Fruit fly (Drosophila melanogaster) whole organism, embryonic: ENCODE measurements around the gene Sptr.

Experiments used
- BEAF-32 ChIP-seq: fragments of 200-800 bp; sonication (Bioruptor generic); optimal IDR thresholded peaks from 3 replicates; lab custom pipeline; 2017; ENCODE audit warnings: missing biosample characterization, missing genetic modification characterization, mild to moderate bottlenecking, moderate library complexity, missing genetic modification reagents
- CG10147 ChIP-seq: fragments of 200-800 bp; sonication (Bioruptor generic); optimal IDR thresholded peaks from 2 replicates; lab custom pipeline; 2019; ENCODE audit warnings: missing biosample characterization, mild to moderate bottlenecking, missing genetic modification characterization, moderate library complexity
- CG10267 ChIP-seq: fragments of 200-800 bp; sonication (Bioruptor generic); optimal IDR thresholded peaks from 2 replicates; lab custom pipeline; 2018; ENCODE audit warnings: missing biosample characterization, mild to moderate bottlenecking, missing genetic modification characterization, moderate library complexity
- CG10274 ChIP-seq: fragments of 200-800 bp; sonication (Bioruptor generic); optimal IDR thresholded peaks from 3 replicates; lab custom pipeline; 2017; ENCODE audit warnings: missing biosample characterization, mild to moderate bottlenecking, missing genetic modification characterization
- CG11560 ChIP-seq: fragments of 200-800 bp; sonication (Bioruptor generic); IDR thresholded peaks from 3 replicates; pipeline ENCODE4 v1.3.6; 2022; ENCODE audit warnings: missing biosample characterization, missing genetic modification characterization
- CG12659 ChIP-seq: fragments of 200-800 bp; sonication (Bioruptor generic); optimal IDR thresholded peaks from 3 replicates; lab custom pipeline; 2017; ENCODE audit warnings: mild to moderate bottlenecking, missing biosample characterization, missing genetic modification reagents, missing genetic modification characterization
- CG13287 ChIP-seq: fragments of 200-800 bp; sonication (Bioruptor generic); IDR thresholded peaks from 2 replicates; pipeline ENCODE4 v1.3.6; 2022; ENCODE audit warnings: missing biosample characterization, missing genetic modification characterization; ENCODE audit not compliant: partially characterized antibody
- CG14710 ChIP-seq: fragments of 200-800 bp; sonication (Bioruptor generic); optimal IDR thresholded peaks from 3 replicates; lab custom pipeline; 2019; ENCODE audit warnings: missing biosample characterization, mild to moderate bottlenecking, missing genetic modification characterization, moderate library complexity
- CG14965 ChIP-seq: fragments of 200-800 bp; sonication (Bioruptor generic); optimal IDR thresholded peaks from 2 replicates; lab custom pipeline; 2016; ENCODE audit warnings: missing biosample characterization, missing genetic modification characterization, borderline replicate concordance
- CG15514 ChIP-seq: fragments of 200-800 bp; sonication (Bioruptor generic); optimal IDR thresholded peaks from 3 replicates; lab custom pipeline; 2017; ENCODE audit warnings: missing biosample characterization, missing genetic modification characterization, mild to moderate bottlenecking, moderate library complexity, missing genetic modification reagents
- CG17328 ChIP-seq: fragments of 200-800 bp; sonication (Bioruptor generic); IDR thresholded peaks from 2 replicates; pipeline ENCODE4 v1.3.6; 2022; ENCODE audit warnings: missing biosample characterization, missing genetic modification characterization
- CG17829 ChIP-seq: fragments of 200-800 bp; optimal IDR thresholded peaks from 2 replicates; lab custom pipeline; 2019; ENCODE audit warnings: missing biosample characterization, mild to moderate bottlenecking, missing genetic modification characterization, moderate library complexity
- CG18619 ChIP-seq: fragments of 200-800 bp; sonication (Bioruptor generic); optimal IDR thresholded peaks from 3 replicates; lab custom pipeline; 2017; ENCODE audit warnings: missing biosample characterization, mild to moderate bottlenecking, missing genetic modification characterization
- CG2116 ChIP-seq: fragments of 200-800 bp; sonication (Bioruptor generic); optimal IDR thresholded peaks from 3 replicates; lab custom pipeline; 2018; ENCODE audit warnings: missing biosample characterization, mild to moderate bottlenecking, missing genetic modification characterization
- CG2129 ChIP-seq: fragments of 200-800 bp; sonication (Bioruptor generic); IDR thresholded peaks from 2 replicates; pipeline ENCODE4 v1.3.6; 2022; ENCODE audit warnings: missing biosample characterization, missing genetic modification characterization; ENCODE audit not compliant: partially characterized antibody
- CG31365 ChIP-seq: fragments of 200-800 bp; sonication (Bioruptor generic); optimal IDR thresholded peaks from 2 replicates; lab custom pipeline; 2018; ENCODE audit warnings: missing biosample characterization, mild to moderate bottlenecking, missing genetic modification characterization
- CG31441 ChIP-seq: fragments of 200-800 bp; sonication (Bioruptor generic); IDR thresholded peaks from 2 replicates; pipeline ENCODE4 v1.3.6; 2022; ENCODE audit warnings: missing biosample characterization, missing genetic modification characterization
- CG34376 ChIP-seq: fragments of 200-800 bp; sonication (Bioruptor generic); optimal IDR thresholded peaks from 2 replicates; lab custom pipeline; 2018; ENCODE audit warnings: missing biosample characterization, mild to moderate bottlenecking, missing genetic modification characterization
- CG3995 ChIP-seq: fragments of 200-800 bp; sonication (Bioruptor generic); optimal IDR thresholded peaks from 3 replicates; lab custom pipeline; 2016; ENCODE audit warnings: missing biosample characterization, missing genetic modification characterization
- CG9797 ChIP-seq: fragments of 200-800 bp; sonication (Bioruptor generic); optimal IDR thresholded peaks from 3 replicates; lab custom pipeline; 2018; ENCODE audit warnings: missing biosample characterization, mild to moderate bottlenecking, missing genetic modification characterization
- D ChIP-seq, 2 experiments: fragments of 200-800 bp in 1 of 2; fragments of >200 bp in 1 of 2; sonication (Bioruptor generic) in 1 of 2; optimal IDR thresholded peaks; 2 replicates in 1 of 2; 3 replicates in 1 of 2; lab custom pipeline; 2017; ENCODE audit warnings: mild to moderate bottlenecking in 1 of 2, missing biosample characterization in 1 of 2, missing genetic modification characterization in 1 of 2, missing genetic modification reagents in 1 of 2
- Dll ChIP-seq: fragments of 200-800 bp; sonication (Bioruptor generic); IDR thresholded peaks from 4 replicates; pipeline ENCODE4 v1.3.6; 2022; ENCODE audit warnings: missing biosample characterization, missing genetic modification characterization; ENCODE audit not compliant: partially characterized antibody
- Dp ChIP-seq: fragments of 200-800 bp; sonication (Bioruptor generic); optimal IDR thresholded peaks from 2 replicates; lab custom pipeline; 2018; ENCODE audit warnings: missing biosample characterization, mild to moderate bottlenecking, missing genetic modification characterization, moderate library complexity
- Dref ChIP-seq: fragments of 200-800 bp; sonication (Bioruptor generic); IDR thresholded peaks from 2 replicates; pipeline ENCODE4 v1.3.6; 2022; ENCODE audit warnings: missing biosample characterization, missing genetic modification characterization
- E2f2 ChIP-seq: fragments of 200-800 bp; sonication (Bioruptor generic); IDR thresholded peaks from 2 replicates; pipeline ENCODE4 v1.3.6; 2022; ENCODE audit warnings: missing biosample characterization, missing genetic modification characterization
- MBD-R2 ChIP-seq: fragments of 200-800 bp; sonication (Bioruptor generic); IDR thresholded peaks from 2 replicates; pipeline ENCODE4 v1.3.6; 2022; ENCODE audit warnings: missing biosample characterization, missing genetic modification characterization
- Optix ChIP-seq: fragments of 200-800 bp; sonication (Bioruptor generic); IDR thresholded peaks from 3 replicates; pipeline ENCODE4 v1.3.6; 2022; ENCODE audit warnings: missing biosample characterization, missing genetic modification characterization
- Pdp1 ChIP-seq, 2 experiments: fragments of 200-800 bp; sonication (Bioruptor generic); optimal IDR thresholded peaks; 3 replicates each; lab custom pipeline; 2016; ENCODE audit warnings: missing biosample characterization in 2 of 2, missing genetic modification characterization in 2 of 2, mild to moderate bottlenecking in 1 of 2, moderate library complexity in 1 of 2
- Sry-δ ChIP-seq: fragments of 200-800 bp; sonication (Bioruptor generic); optimal IDR thresholded peaks from 2 replicates; lab custom pipeline; 2016; ENCODE audit warnings: missing biosample characterization, missing genetic modification characterization
- ase ChIP-seq: fragments of 200-800 bp; sonication (Bioruptor generic); IDR thresholded peaks from 3 replicates; pipeline ENCODE4 v1.3.6; 2022; ENCODE audit warnings: missing biosample characterization, missing genetic modification characterization
- disco-r ChIP-seq: fragments of 200-800 bp; sonication (Bioruptor generic); optimal IDR thresholded peaks from 2 replicates; lab custom pipeline; 2016; ENCODE audit warnings: missing biosample characterization, missing genetic modification characterization
- dpn ChIP-seq, 2 experiments: fragments of 200-800 bp; sonication (Bioruptor generic); optimal IDR thresholded peaks; 3 replicates each; lab custom pipeline; 2016; ENCODE audit warnings: missing biosample characterization in 2 of 2, missing genetic modification characterization in 2 of 2
- exex ChIP-seq: fragments of 200-800 bp; sonication (Bioruptor generic); optimal IDR thresholded peaks from 4 replicates; lab custom pipeline; 2018; ENCODE audit warnings: missing biosample characterization, mild to moderate bottlenecking, missing genetic modification characterization, moderate library complexity
- gem ChIP-seq: fragments of 200-800 bp; sonication (Bioruptor generic); optimal IDR thresholded peaks from 2 replicates; lab custom pipeline; 2019; ENCODE audit warnings: missing biosample characterization, mild to moderate bottlenecking, missing genetic modification characterization, moderate library complexity
- gfzf ChIP-seq: fragments of 200-800 bp; sonication (Bioruptor generic); optimal IDR thresholded peaks from 2 replicates; lab custom pipeline; 2016; ENCODE audit warnings: missing biosample characterization, mild to moderate bottlenecking, missing genetic modification characterization, moderate library complexity
- grn ChIP-seq: fragments of 200-800 bp; sonication (Bioruptor generic); optimal IDR thresholded peaks from 3 replicates; lab custom pipeline; 2017; ENCODE audit warnings: missing biosample characterization, missing genetic modification characterization
- kni ChIP-seq: fragments of 200-800 bp; sonication (Bioruptor generic); optimal IDR thresholded peaks from 3 replicates; lab custom pipeline; 2017; ENCODE audit warnings: mild to moderate bottlenecking, missing biosample characterization, missing genetic modification reagents, missing genetic modification characterization
- lab ChIP-seq: fragments of 200-800 bp; sonication (Bioruptor generic); optimal IDR thresholded peaks from 3 replicates; lab custom pipeline; 2017; ENCODE audit warnings: missing biosample characterization, missing genetic modification characterization, mild to moderate bottlenecking, moderate library complexity, missing genetic modification reagents
- org-1 ChIP-seq: fragments of 200-800 bp; sonication (Bioruptor generic); optimal IDR thresholded peaks from 2 replicates; lab custom pipeline; 2017; ENCODE audit warnings: missing biosample characterization, missing genetic modification characterization
- phol ChIP-seq: fragments of 200-800 bp; sonication (Bioruptor generic); optimal IDR thresholded peaks from 3 replicates; lab custom pipeline; 2018; ENCODE audit warnings: missing biosample characterization, mild to moderate bottlenecking, missing genetic modification characterization, moderate library complexity
- pum ChIP-seq: fragments of 200-800 bp; sonication (Bioruptor generic); optimal IDR thresholded peaks from 2 replicates; lab custom pipeline; 2016; ENCODE audit warnings: missing biosample characterization, missing genetic modification characterization
- pzg ChIP-seq: fragments of 200-800 bp; sonication (Bioruptor generic); optimal IDR thresholded peaks from 3 replicates; lab custom pipeline; 2018; ENCODE audit warnings: missing biosample characterization, mild to moderate bottlenecking, missing genetic modification characterization, moderate library complexity
- so ChIP-seq: fragments of 200-800 bp; sonication (Bioruptor generic); IDR thresholded peaks from 3 replicates; pipeline ENCODE4 v1.3.6; 2022; ENCODE audit warnings: missing biosample characterization, missing genetic modification characterization
- sqz ChIP-seq: fragments of 200-800 bp; sonication (Bioruptor generic); optimal IDR thresholded peaks from 3 replicates; lab custom pipeline; 2018; ENCODE audit warnings: missing biosample characterization, mild to moderate bottlenecking, missing genetic modification characterization
- stwl ChIP-seq: fragments of 200-800 bp; sonication (Bioruptor generic); optimal IDR thresholded peaks from 3 replicates; lab custom pipeline; 2018; ENCODE audit warnings: missing biosample characterization, mild to moderate bottlenecking, missing genetic modification characterization, moderate library complexity
- trem ChIP-seq: fragments of 200-800 bp; optimal IDR thresholded peaks from 3 replicates; lab custom pipeline; 2019; ENCODE audit warnings: missing biosample characterization, mild to moderate bottlenecking, missing genetic modification characterization, moderate library complexity
- unc-4 ChIP-seq: fragments of 200-800 bp; sonication (Bioruptor generic); IDR thresholded peaks from 2 replicates; pipeline ENCODE4 v1.3.6; 2022; ENCODE audit warnings: missing biosample characterization, missing genetic modification characterization; ENCODE audit not compliant: partially characterized antibody
- vfl ChIP-seq: fragments of 200-800 bp; sonication (Bioruptor generic); optimal IDR thresholded peaks from 2 replicates; lab custom pipeline; 2016; ENCODE audit warnings: missing biosample characterization, missing genetic modification characterization
- z ChIP-seq: fragments of 200-800 bp; sonication (Bioruptor generic); IDR thresholded peaks from 3 replicates; pipeline ENCODE4 v1.3.6; 2022; ENCODE audit warnings: missing biosample characterization, missing genetic modification characterization

Gene Sptr

DNA sequence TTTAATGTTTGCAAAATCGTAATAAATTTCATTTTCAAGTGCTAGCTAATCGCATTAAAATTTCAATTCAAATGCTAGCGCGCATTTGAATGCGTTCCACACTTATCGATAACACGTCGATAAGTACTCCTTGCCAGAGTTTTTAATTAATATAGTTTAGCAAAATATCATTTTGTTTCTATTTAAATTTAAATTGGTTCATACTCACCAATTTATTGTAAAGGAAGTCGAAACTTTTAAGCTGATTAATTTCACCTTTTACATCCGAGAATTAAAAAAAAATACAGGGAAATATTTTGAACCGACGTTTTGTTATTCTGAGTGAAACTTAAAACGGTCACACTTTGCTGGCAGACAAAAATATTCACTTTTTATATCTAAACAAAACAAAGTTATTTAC lies 3.1 kb downstream of the Sptr start, which contains the start of gene Es2:
TSS of gene Es2 (plus strand) at position 333 of the 400 bp plus-strand sequence.
- TF ChIP-seq CG2116 (GFP tag; lab: Kevin White, UChicago) (peak; percentile 39), CG2129 (GFP tag; lab: Robert Waterston, UW) (no peak), so (GFP tag; lab: Robert Waterston, UW) (0 out of 3 replicates have a peak, but pooled peaks have one; percentile 20), unc-4 (GFP tag; lab: Robert Waterston, UW) (0 out of 2 replicates have a peak, but pooled peaks have one; percentile 26), BEAF-32 (GFP tag; lab: Kevin White, UChicago) (peak; percentile 23), sqz (GFP tag; lab: Kevin White, UChicago) (peak; percentile 39), CG10147 (GFP tag; lab: Kevin White, UChicago) (peak; percentile 31), CG14710 (tag; lab: Kevin White, UChicago) (peak; percentile 67), MBD-R2 (GFP tag; lab: Robert Waterston, UW) (peak; percentile 36; the same call in 1 of the 2 replicates), kni (no peak), Sry-δ (GFP tag; lab: Kevin White, UChicago) (no peak), CG10274 (GFP tag; lab: Kevin White, UChicago) (no peak), CG14965 (GFP tag; lab: Kevin White, UChicago) (no peak), stwl (tag; lab: Kevin White, UChicago) (peak; percentile 64), trem (tag; lab: Kevin White, UChicago) (peak; percentile 39), Dref (GFP tag; lab: Robert Waterston, UW) (peak; percentile 60), CG9797 (no peak), E2f2 (GFP tag; lab: Robert Waterston, UW) (peak; percentile 90), pzg (GFP tag; lab: Kevin White, UChicago) (peak; percentile 31), gfzf (peak; percentile 64), CG12659 (GFP tag; lab: Kevin White, UChicago) (peak; percentile 10), CG17328 (GFP tag; lab: Robert Waterston, UW) (no peak), Optix (GFP tag; lab: Robert Waterston, UW) (no peak), gem (tag; lab: Kevin White, UChicago) (no peak), Dll (GFP tag; lab: Robert Waterston, UW) (0 out of 4 replicates have a peak, but pooled peaks have one; percentile 47), CG13287 (GFP tag; lab: Robert Waterston, UW) (peak; percentile 37; the same call in 1 of the 2 replicates), Dp (GFP tag; lab: Kevin White, UChicago) (peak; percentile 85), ase (GFP tag; lab: Robert Waterston, UW) (no peak), CG31365 (tag; lab: Kevin White, UChicago) (no peak), CG10267 (peak; percentile 7), CG17829 (tag; lab: Kevin White, UChicago) (peak; percentile 2), org-1 (GFP tag; lab: Kevin White, UChicago) (no peak), CG11560 (no peak)

DNA sequence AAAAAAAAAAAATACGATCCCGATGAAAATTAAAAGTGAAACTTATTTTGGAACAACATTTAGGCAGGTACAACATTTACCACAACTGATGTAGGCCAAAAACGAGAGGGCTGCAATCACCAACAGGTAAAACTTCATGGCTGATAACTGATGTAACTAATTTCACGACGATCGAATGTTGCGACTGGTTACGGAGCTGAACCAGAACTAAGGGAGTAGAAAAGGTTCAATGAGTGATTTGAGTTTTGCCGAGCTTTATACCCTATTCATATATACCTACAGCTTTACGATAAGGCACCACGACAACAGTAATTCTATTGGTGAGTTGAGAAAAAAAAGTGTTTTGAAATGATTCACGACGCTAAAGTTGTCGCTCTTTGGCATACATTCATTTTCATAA lies 3.6 kb downstream of the Sptr start, which contains the start of gene CG15347:
TSS of gene CG15347 (minus strand) at position 213 of the 400 bp plus-strand sequence.
- peak in 1 of 2 experiments; percentile 23 for TF ChIP-seq Pdp1 (GFP tag; optimal IDR thresholded peaks at IDR 0.05; lab: Kevin White, UChicago)
- TF ChIP-seq pum = no peak
- peak; percentile 34 for TF ChIP-seq CG34376 (GFP tag; lab: Kevin White, UChicago)
- TF ChIP-seq exex = peak; percentile 40
- 0 out of 3 replicates have a peak, but pooled peaks have one; percentile 36 for TF ChIP-seq z (GFP tag; lab: Robert Waterston, UW)
- TF ChIP-seq phol (tag; lab: Kevin White, UChicago) = no peak
- no peak for TF ChIP-seq CG31441 (GFP tag; lab: Robert Waterston, UW)
- no peak for TF ChIP-seq CG3995 (GFP tag; lab: Kevin White, UChicago)
- TF ChIP-seq CG15514 = peak; percentile 90
- no peak for TF ChIP-seq disco-r
- TF ChIP-seq lab (GFP tag; lab: Kevin White, UChicago) = peak; percentile 10
- no peak for TF ChIP-seq vfl
- TF ChIP-seq D (optimal IDR thresholded peaks at IDR 0.05; lab: Kevin White, UChicago) = no peak
- no peak for TF ChIP-seq D (GFP tag; optimal IDR thresholded peaks at IDR 0.05; lab: Kevin White, UChicago)
- no peak for TF ChIP-seq dpn (GFP tag; optimal IDR thresholded peaks at IDR 0.05; lab: Kevin White, UChicago)
- TF ChIP-seq CG18619 = no peak
- TF ChIP-seq grn (GFP tag; lab: Kevin White, UChicago) = peak; percentile 9
